Worm (Caenorhabditis elegans) whole organism, L1 larva: ENCODE measurements around the gene F11D11.12.

Source experiments
- C16A3.4 ChIP-seq: fragments of 150-350 bp; optimal IDR thresholded peaks from 2 replicates; lab custom pipeline; 2014; ENCODE audit warnings: missing biosample characterization, missing genetic modification characterization
- ama-1 ChIP-seq: fragments of 150-350 bp; optimal IDR thresholded peaks from 2 replicates; lab custom pipeline; 2014
- blmp-1 ChIP-seq: fragments of 150-350 bp; optimal IDR thresholded peaks from 2 replicates; lab custom pipeline; 2014; ENCODE audit warnings: missing biosample characterization, missing genetic modification characterization
- ceh-63 ChIP-seq: fragments of 200-800 bp; sonication (Bioruptor generic); optimal IDR thresholded peaks from 2 replicates; lab custom pipeline; 2018; ENCODE audit warnings: mild to moderate bottlenecking, missing genetic modification characterization, missing compliant biosample characterization
- ceh-8 ChIP-seq: fragments of 200-800 bp; sonication (Bioruptor generic); optimal IDR thresholded peaks from 2 replicates; lab custom pipeline; 2018; ENCODE audit warnings: mild to moderate bottlenecking, missing genetic modification characterization, moderate library complexity, missing compliant biosample characterization
- ceh-82 ChIP-seq, 3 experiments: fragments of 150-350 bp in 1 of 3; sonication (generic microtip) in 2 of 3; optimal IDR thresholded peaks; 2 replicates each; lab custom pipeline; 2014 to 2017; ENCODE audit warnings: missing biosample characterization in 3 of 3, missing genetic modification characterization in 3 of 3
- ceh-90 ChIP-seq: sonication (generic microtip); optimal IDR thresholded peaks from 2 replicates; lab custom pipeline; 2016; ENCODE audit warnings: missing genetic modification characterization, missing compliant biosample characterization
- dpl-1 ChIP-seq, 3 experiments: fragments of 150-350 bp in 2 of 3; sonication (generic microtip) in 1 of 3; optimal IDR thresholded peaks; 2 replicates each; lab custom pipeline; 2014 to 2017; ENCODE audit warnings: missing biosample characterization in 3 of 3, missing genetic modification characterization in 3 of 3, missing genetic modification reagents in 3 of 3
- efl-1 ChIP-seq, 4 experiments: fragments of 150-350 bp; optimal IDR thresholded peaks in 3 of 4; peaks in 1 of 4; 1 replicate in 1 of 4; 2 replicates in 3 of 4; lab custom pipeline; 2014; ENCODE audit warnings: missing biosample characterization in 2 of 4, missing genetic modification characterization in 2 of 4, missing genetic modification reagents in 2 of 4
- efl-3 ChIP-seq: fragments of 200-800 bp; sonication (Bioruptor generic); optimal IDR thresholded peaks from 2 replicates; lab custom pipeline; 2018; ENCODE audit warnings: mild to moderate bottlenecking, missing genetic modification characterization, missing compliant biosample characterization
- egl-27 ChIP-seq, 2 experiments: fragments of 150-350 bp in 1 of 2; sonication (generic microtip); optimal IDR thresholded peaks; 3 replicates each; lab custom pipeline; 2017 to 2018; ENCODE audit warnings: missing biosample characterization in 2 of 2, missing genetic modification characterization in 2 of 2, missing genetic modification reagents in 2 of 2
- elt-2 ChIP-seq: sonication (generic microtip); optimal IDR thresholded peaks from 2 replicates; lab custom pipeline; 2016; ENCODE audit warnings: missing genetic modification characterization, mild to moderate bottlenecking, inconsistent platforms, missing compliant biosample characterization, missing genetic modification reagents
- ets-5 ChIP-seq: fragments of 200-800 bp; sonication (Bioruptor generic); IDR thresholded peaks from 2 replicates; pipeline ENCODE4 v1.3.6; 2022; ENCODE audit warnings: missing genetic modification characterization, missing compliant biosample characterization
- fkh-4 ChIP-seq: sonication (generic microtip); optimal IDR thresholded peaks from 2 replicates; lab custom pipeline; 2016; ENCODE audit warnings: missing compliant biosample characterization, missing genetic modification characterization, borderline replicate concordance
- fos-1 ChIP-seq: fragments of 150-350 bp; optimal IDR thresholded peaks from 2 replicates; lab custom pipeline; 2014; ENCODE audit warnings: missing biosample characterization, missing genetic modification characterization
- grh-1 ChIP-seq: fragments of 200-800 bp; sonication (Bioruptor generic); IDR thresholded peaks from 2 replicates; pipeline ENCODE4 v1.3.6; 2022; ENCODE audit warnings: missing genetic modification reagents, missing genetic modification characterization, missing compliant biosample characterization
- hlh-17 ChIP-seq: fragments of 200-800 bp; sonication (Bioruptor generic); optimal IDR thresholded peaks from 2 replicates; lab custom pipeline; 2018; ENCODE audit warnings: missing genetic modification characterization, mild to moderate bottlenecking, missing compliant biosample characterization, moderate library complexity, borderline replicate concordance
- hlh-4 ChIP-seq: sonication (generic microtip); optimal IDR thresholded peaks from 2 replicates; lab custom pipeline; 2016; ENCODE audit warnings: mild to moderate bottlenecking, missing genetic modification characterization, missing compliant biosample characterization
- hpl-2 ChIP-seq: fragments of 150-350 bp; optimal IDR thresholded peaks from 2 replicates; lab custom pipeline; 2014; ENCODE audit warnings: missing biosample characterization, missing genetic modification reagents, missing genetic modification characterization
- irx-1 ChIP-seq: sonication (generic microtip); optimal IDR thresholded peaks from 2 replicates; lab custom pipeline; 2016; ENCODE audit warnings: missing genetic modification characterization, missing compliant biosample characterization
- lin-13 ChIP-seq: fragments of 150-350 bp; optimal IDR thresholded peaks from 2 replicates; lab custom pipeline; 2014; ENCODE audit warnings: missing biosample characterization, missing genetic modification reagents, missing genetic modification characterization
- lin-35 ChIP-seq, 2 experiments: fragments of 150-350 bp; optimal IDR thresholded peaks; 2 replicates each; lab custom pipeline; 2014; ENCODE audit warnings: missing biosample characterization in 2 of 2, missing genetic modification characterization in 2 of 2, missing genetic modification reagents in 2 of 2
- mdl-1 ChIP-seq, 2 experiments: fragments of 150-350 bp; optimal IDR thresholded peaks; 2 replicates each; lab custom pipeline; 2014 to 2017; ENCODE audit warnings: missing biosample characterization in 2 of 2, missing genetic modification characterization in 2 of 2, inconsistent platforms in 1 of 2
- nhr-12 ChIP-seq: sonication (generic microtip); optimal IDR thresholded peaks from 2 replicates; lab custom pipeline; 2017; ENCODE audit warnings: missing biosample characterization, missing genetic modification characterization
- nhr-237 ChIP-seq: fragments of 150-350 bp; optimal IDR thresholded peaks from 2 replicates; lab custom pipeline; 2014; ENCODE audit warnings: missing biosample characterization, missing genetic modification characterization
- nhr-47 ChIP-seq: sonication (generic microtip); optimal IDR thresholded peaks from 2 replicates; lab custom pipeline; 2016; ENCODE audit warnings: mild to moderate bottlenecking, missing genetic modification characterization, moderate library complexity, missing compliant biosample characterization
- nhr-71 ChIP-seq: sonication (generic microtip); optimal IDR thresholded peaks from 2 replicates; lab custom pipeline; 2016; ENCODE audit warnings: mild to moderate bottlenecking, missing genetic modification characterization, moderate library complexity, missing compliant biosample characterization
- nhr-77 ChIP-seq: fragments of 150-350 bp; optimal IDR thresholded peaks from 2 replicates; lab custom pipeline; 2014; ENCODE audit warnings: missing biosample characterization, missing genetic modification characterization
- pqm-1 ChIP-seq: sonication (generic microtip); optimal IDR thresholded peaks from 3 replicates; lab custom pipeline; 2017; ENCODE audit warnings: missing biosample characterization, missing genetic modification characterization
- sox-4 ChIP-seq: sonication (generic microtip); optimal IDR thresholded peaks from 2 replicates; lab custom pipeline; 2016; ENCODE audit warnings: missing genetic modification characterization, missing compliant biosample characterization
- sup-37 ChIP-seq: fragments of 200-800 bp; sonication (Bioruptor generic); optimal IDR thresholded peaks from 2 replicates; lab custom pipeline; 2018; ENCODE audit warnings: mild to moderate bottlenecking, missing genetic modification characterization, missing compliant biosample characterization
- tlp-1 ChIP-seq: fragments of 150-350 bp; optimal IDR thresholded peaks from 2 replicates; lab custom pipeline; 2014; ENCODE audit warnings: missing biosample characterization, missing genetic modification characterization
- unc-130 ChIP-seq: fragments of 150-350 bp; optimal IDR thresholded peaks from 2 replicates; lab custom pipeline; 2017; ENCODE audit warnings: missing biosample characterization, missing genetic modification characterization, inconsistent platforms
- unc-98 ChIP-seq: fragments of 200-800 bp; sonication (Bioruptor generic); IDR thresholded peaks from 2 replicates; pipeline ENCODE4 v1.3.6; 2022; ENCODE audit warnings: missing genetic modification characterization, missing compliant biosample characterization
- xbp-1 ChIP-seq: sonication (generic microtip); optimal IDR thresholded peaks from 2 replicates; lab custom pipeline; 2016; ENCODE audit warnings: missing genetic modification characterization, missing compliant biosample characterization
- zag-1 ChIP-seq: fragments of 150-350 bp; optimal IDR thresholded peaks from 2 replicates; lab custom pipeline; 2014; ENCODE audit warnings: missing biosample characterization, missing genetic modification characterization
- ztf-4 ChIP-seq: fragments of 150-350 bp; optimal IDR thresholded peaks from 2 replicates; lab custom pipeline; 2014; ENCODE audit warnings: missing biosample characterization, missing genetic modification characterization

Gene F11D11.12

DNA sequence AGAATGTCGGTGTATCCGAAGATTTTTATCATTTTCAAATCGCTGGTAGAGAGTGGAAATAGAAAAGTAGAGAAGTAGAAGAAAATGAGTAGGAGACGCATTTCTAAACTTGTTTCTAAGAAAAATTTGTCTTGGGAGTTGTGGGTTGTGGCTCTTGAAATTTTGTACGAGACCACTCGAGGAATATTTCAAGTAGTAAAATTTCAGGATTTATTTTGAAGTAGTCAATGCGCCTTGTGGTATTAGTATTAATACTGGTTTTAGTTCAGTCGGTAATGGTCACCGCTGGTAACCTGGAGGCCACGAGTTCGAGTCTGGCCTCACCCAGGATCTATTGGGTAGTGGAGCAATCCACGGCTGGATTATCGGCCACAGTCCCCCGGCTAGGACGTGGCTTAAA lies 1.8 kb downstream of the F11D11.12 start, which contains the start of gene clec-252:
clec-252 (minus strand) TSS at position 101 of the 400 bp plus-strand sequence.
- TF ChIP-seq zag-1 (tag; lab: Kevin White, UChicago) (no peak), unc-130 (tag; lab: Kevin White, UChicago) (no peak), mdl-1 (tag; optimal IDR thresholded peaks at IDR 0.05; lab: Kevin White, UChicago) (no peak), ets-5 (GFP tag; lab: Robert Waterston, UW) (no peak), C16A3.4 (tag; lab: Kevin White, UChicago) (no peak), xbp-1 (tag; lab: Kevin White, UChicago) (no peak), ztf-4 (no peak), ceh-90 (tag; lab: Kevin White, UChicago) (no peak), efl-3 (no peak), nhr-71 (tag; lab: Kevin White, UChicago) (no peak), nhr-12 (tag; lab: Kevin White, UChicago) (no peak), fos-1 (no peak), egl-27 (tag; optimal IDR thresholded peaks at IDR 0.05; lab: Kevin White, UChicago) (no peak), nhr-237 (tag; lab: Kevin White, UChicago) (no peak), dpl-1 (GFP tag; optimal IDR thresholded peaks at IDR 0.05; lab: Kevin White, UChicago) (no peak), grh-1 (no peak), sox-4 (no peak), ceh-8 (no peak), blmp-1 (tag; lab: Kevin White, UChicago) (no peak)

ce11 chrV:18746937-18747660 lies 3.4 kb downstream of the F11D11.12 start, which contains the start of gene clec-251:
Gene clec-251, minus strand, starts transcription at chrV:18746987.
- no peak for TF ChIP-seq pqm-1 (tag; lab: Kevin White, UChicago)
- TF ChIP-seq lin-35 (GFP tag; optimal IDR thresholded peaks at IDR 0.05; lab: Kevin White, UChicago): no peak
- TF ChIP-seq lin-13: no peak
- TF ChIP-seq irx-1 (tag; lab: Kevin White, UChicago): no peak
- TF ChIP-seq C16A3.4 (tag; lab: Kevin White, UChicago): no peak
- TF ChIP-seq ceh-82 (tag; optimal IDR thresholded peaks at IDR 0.05; lab: Kevin White, UChicago): no peak
- no peak for TF ChIP-seq nhr-47 (tag; lab: Kevin White, UChicago)
- TF ChIP-seq hpl-2 (GFP tag; lab: Kevin White, UChicago): no peak
- TF ChIP-seq ceh-90 (tag; lab: Kevin White, UChicago): no peak
- TF ChIP-seq unc-98 (GFP tag; lab: Robert Waterston, UW): no peak
- TF ChIP-seq ama-1 (lab: Kevin White, UChicago): no peak
- TF ChIP-seq tlp-1 (tag; lab: Kevin White, UChicago): no peak
- no peak for TF ChIP-seq sup-37
- TF ChIP-seq ets-5 (GFP tag; lab: Robert Waterston, UW): no peak
- TF ChIP-seq elt-2: no peak
- TF ChIP-seq fkh-4 (tag; lab: Kevin White, UChicago): no peak
- TF ChIP-seq hlh-17 (GFP tag; lab: Kevin White, UChicago): no peak

ce11 chrV:18742108-18742507 lies 8.4 kb downstream of the F11D11.12 start, which contains the start of gene clec-250:
Gene clec-250, minus strand, starts transcription at chrV:18742208.
- TF ChIP-seq unc-130 (tag; lab: Kevin White, UChicago) (no peak), nhr-77 (tag; lab: Kevin White, UChicago) (no peak)

DNA sequence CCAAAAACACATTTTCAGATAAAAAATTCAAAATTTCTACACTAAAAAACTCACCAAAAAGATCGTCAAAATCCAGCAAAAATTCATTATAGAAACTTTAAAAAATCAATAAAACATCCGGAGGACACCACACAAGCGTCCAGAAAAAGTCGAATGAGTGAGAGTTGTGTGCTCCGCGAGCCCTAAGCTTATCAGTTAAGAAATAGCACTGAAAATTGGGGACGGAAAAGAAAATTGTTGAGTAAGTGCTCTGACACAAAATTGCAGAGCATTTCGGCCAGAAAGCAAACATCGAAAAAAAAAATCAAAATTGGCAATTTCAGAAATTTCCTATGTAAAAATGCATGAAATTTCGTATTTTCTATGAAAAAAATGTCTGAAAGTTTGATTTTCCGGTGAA lies 12.8 kb downstream of the F11D11.12 start:
- TF ChIP-seq efl-1 (optimal IDR thresholded peaks at IDR 0.05; lab: Kevin White, UChicago) (no peak), efl-1 (GFP tag; optimal IDR thresholded peaks at IDR 0.05 in 1 of 2; lab: Kevin White, UChicago) (no peak), hlh-4 (tag; lab: Kevin White, UChicago) (no peak), grh-1 (no peak), egl-27 (tag; optimal IDR thresholded peaks at IDR 0.05; lab: Kevin White, UChicago) (no peak), ceh-63 (GFP tag; lab: Kevin White, UChicago) (no peak), ceh-8 (no peak), tlp-1 (tag; lab: Kevin White, UChicago) (no peak)
